Worm (Caenorhabditis elegans) whole organism, midembryonic: ENCODE data around the gene F14H3.6.

ENCODE experiments used
- T22C8.4 ChIP-seq: fragments of 200-800 bp; sonication (Bioruptor generic); IDR thresholded peaks from 2 replicates; pipeline ENCODE4 v1.3.6; 2022; ENCODE audit warnings: missing genetic modification characterization, missing compliant biosample characterization
- cog-1 ChIP-seq: sonication (generic microtip); optimal IDR thresholded peaks from 2 replicates; lab custom pipeline; 2016; ENCODE audit warnings: missing genetic modification characterization, missing compliant biosample characterization
- flt-1 ChIP-seq: fragments of 200-800 bp; sonication (Bioruptor generic); IDR thresholded peaks from 2 replicates; pipeline ENCODE4 v1.3.6; 2022; ENCODE audit warnings: missing genetic modification characterization, missing compliant biosample characterization
- klf-2 ChIP-seq: fragments of 200-800 bp; sonication (Bioruptor generic); conservative IDR thresholded peaks from 2 replicates; pipeline ENCODE4 v1.3.6; 2022; ENCODE audit warnings: missing genetic modification reagents, missing genetic modification characterization, missing compliant biosample characterization
- med-1 ChIP-seq: sonication (generic microtip); optimal IDR thresholded peaks from 2 replicates; lab custom pipeline; 2017; ENCODE audit warnings: missing genetic modification characterization, mild to moderate bottlenecking, missing compliant biosample characterization, antibody characterized with exemption, missing genetic modification reagents; ENCODE audit not compliant: insufficient read depth
- tab-1 ChIP-seq: fragments of 200-800 bp; sonication (Bioruptor generic); IDR thresholded peaks from 2 replicates; pipeline ENCODE4 v1.3.6; 2022; ENCODE audit warnings: missing genetic modification characterization, missing compliant biosample characterization
- ztf-23 ChIP-seq: fragments of 200-800 bp; sonication (Bioruptor generic); IDR thresholded peaks from 2 replicates; pipeline ENCODE4 v1.3.6; 2022; ENCODE audit warnings: missing genetic modification reagents, missing genetic modification characterization, missing compliant biosample characterization

DNA sequence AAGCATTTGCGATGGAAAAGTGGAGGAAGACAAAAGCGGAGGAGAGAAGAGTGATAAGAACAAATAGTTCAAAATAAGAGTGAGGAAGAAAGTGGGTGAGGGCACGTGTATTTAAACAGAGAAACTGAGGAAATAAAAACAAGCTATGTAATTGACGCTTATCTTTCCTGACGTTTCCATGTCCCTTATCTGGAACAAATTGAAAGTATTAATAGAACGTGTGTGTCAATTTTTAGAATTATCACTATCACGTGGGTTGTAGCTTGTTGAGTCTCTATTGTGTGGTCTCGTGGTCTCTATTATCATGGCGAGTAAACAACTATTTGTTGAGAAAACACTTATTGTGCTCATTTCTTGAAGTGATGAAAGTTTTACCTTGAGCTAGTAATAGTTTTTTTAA, 12.9 kb downstream of the F14H3.6 start, which contains the start of gene T10C6.15:
- TF ChIP-seq med-1 (GFP tag; lab: Kevin White, UChicago) (no peak), ztf-23 (GFP tag; lab: Robert Waterston, UW) (no peak), T22C8.4 (GFP tag; lab: Robert Waterston, UW) (no peak), tab-1 (GFP tag; lab: Robert Waterston, UW) (no peak), flt-1 (GFP tag; lab: Robert Waterston, UW) (no peak), klf-2 (no peak), cog-1 (tag; lab: Kevin White, UChicago) (no peak)
